Worm (Caenorhabditis elegans) whole organism, mixed stage, embryonic: Measurements from ENCODE around the gene perm-1.

Source experiments
- drap-1 ChIP-seq: fragments of 200-800 bp; sonication (Bioruptor generic); optimal IDR thresholded peaks from 3 replicates; lab custom pipeline; 2018; ENCODE audit warnings: mild to moderate bottlenecking, missing genetic modification characterization, missing compliant biosample characterization
- hlh-1 ChIP-seq: fragments of 150-350 bp; optimal IDR thresholded peaks from 2 replicates; lab custom pipeline; 2014; ENCODE audit warnings: missing biosample characterization, missing genetic modification reagents, missing genetic modification characterization
- nhr-2 ChIP-seq: fragments of 150-350 bp; optimal IDR thresholded peaks from 2 replicates; lab custom pipeline; 2014; ENCODE audit warnings: missing biosample characterization, missing genetic modification characterization
- unc-62 ChIP-seq: fragments of 150-350 bp; optimal IDR thresholded peaks from 2 replicates; lab custom pipeline; 2014; ENCODE audit warnings: missing biosample characterization, missing genetic modification reagents, missing genetic modification characterization

ce11 chrII:7851480-7851879 is 29.1 kb upstream of the perm-1 start:
- TF ChIP-seq nhr-2 (tag; lab: Kevin White, UChicago), result no peak
- no peak for TF ChIP-seq unc-62 (GFP tag; lab: Kevin White, UChicago)
- TF ChIP-seq drap-1 (GFP tag; lab: Kevin White, UChicago), result no peak
- no peak for TF ChIP-seq hlh-1 (tag; lab: Kevin White, UChicago)
